Worm (Caenorhabditis elegans): ENCODE measurements around the gene K07H8.12.

DNA sequence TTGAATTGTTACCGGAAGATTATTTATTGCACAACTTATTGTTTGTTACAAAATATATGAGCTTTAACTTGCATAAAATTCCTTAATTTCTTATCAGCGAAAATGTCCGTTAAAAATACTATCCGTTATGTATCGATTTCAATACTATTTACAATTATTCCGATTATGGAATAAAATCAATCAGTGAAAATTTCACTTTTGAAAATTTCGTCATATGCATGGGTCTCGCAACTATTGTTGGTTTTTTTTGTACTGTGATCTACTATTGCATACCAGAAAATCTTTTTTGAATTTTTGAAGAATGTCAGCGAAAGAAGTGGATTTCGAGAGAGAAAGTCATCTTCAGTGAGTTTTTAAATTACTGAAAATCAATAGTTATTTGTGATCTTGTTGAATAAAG, 20.7 kb upstream of the K07H8.12 start, which contains the start of gene nprl-3:
- TF ChIP-seq skn-1 (tag; optimal IDR thresholded peaks at IDR 0.05), result no peak
- TF ChIP-seq F13H6.1 (tag; optimal IDR thresholded peaks at IDR 0.05), result no peak
- no peak for TF ChIP-seq egl-27 (tag; optimal IDR thresholded peaks at IDR 0.05)
- TF ChIP-seq crh-2 (tag; optimal IDR thresholded peaks at IDR 0.05), result no peak
- TF ChIP-seq nhr-11 (tag; optimal IDR thresholded peaks at IDR 0.05), result no peak
- no peak for TF ChIP-seq elt-3 (tag; optimal IDR thresholded peaks at IDR 0.05)
- no peak for TF ChIP-seq ztf-11 (tag; optimal IDR thresholded peaks at IDR 0.05)
- TF ChIP-seq blmp-1 (tag; optimal IDR thresholded peaks at IDR 0.05; ENCODE audit: insufficient read depth), result no peak
